Worm (Caenorhabditis elegans) whole organism, young adult: ENCODE results near the gene chs-2.

Experiments used
- B0019.2 ChIP-seq: fragments of 200-800 bp; sonication (Bioruptor generic); conservative IDR thresholded peaks from 2 replicates; pipeline ENCODE4 v1.3.6; 2022; ENCODE audit warnings: missing genetic modification reagents, missing genetic modification characterization, missing compliant biosample characterization
- B0261.1 ChIP-seq: sonication (generic microtip); optimal IDR thresholded peaks from 2 replicates; lab custom pipeline; 2016; ENCODE audit warnings: mild to moderate bottlenecking, missing genetic modification characterization, moderate library complexity, missing compliant biosample characterization
- F10E7.11 ChIP-seq: sonication (generic microtip); optimal IDR thresholded peaks from 2 replicates; lab custom pipeline; 2017; ENCODE audit warnings: mild to moderate bottlenecking, missing genetic modification characterization, moderate library complexity, missing compliant biosample characterization
- F33H1.4 ChIP-seq: fragments of 200-800 bp; sonication (Bioruptor generic); IDR thresholded peaks from 2 replicates; pipeline ENCODE4 v1.3.6; 2022; ENCODE audit warnings: missing genetic modification reagents, missing genetic modification characterization, missing compliant biosample characterization
- F37B4.10 ChIP-seq: fragments of 200-800 bp; sonication (Bioruptor generic); IDR thresholded peaks from 2 replicates; pipeline ENCODE4 v1.3.6; 2022; ENCODE audit warnings: missing genetic modification characterization, missing compliant biosample characterization
- F57A8.1 ChIP-seq: fragments of 200-800 bp; sonication (Bioruptor generic); optimal IDR thresholded peaks from 2 replicates; lab custom pipeline; 2018; ENCODE audit warnings: mild to moderate bottlenecking, missing genetic modification characterization, moderate library complexity, missing compliant biosample characterization
- F57C9.4 ChIP-seq: sonication (generic microtip); optimal IDR thresholded peaks from 2 replicates; lab custom pipeline; 2017; ENCODE audit warnings: mild to moderate bottlenecking, missing genetic modification characterization, missing compliant biosample characterization
- K11D2.4 ChIP-seq: fragments of 200-800 bp; sonication (Bioruptor generic); IDR thresholded peaks from 2 replicates; pipeline ENCODE4 v1.3.6; 2022; ENCODE audit warnings: missing genetic modification reagents, missing genetic modification characterization, missing compliant biosample characterization
- T07F8.4 ChIP-seq: sonication (generic microtip); optimal IDR thresholded peaks from 2 replicates; lab custom pipeline; 2016; ENCODE audit warnings: mild to moderate bottlenecking, missing genetic modification characterization, moderate library complexity, missing compliant biosample characterization
- T26A5.8 ChIP-seq: sonication (generic microtip); optimal IDR thresholded peaks from 2 replicates; lab custom pipeline; 2016; ENCODE audit warnings: missing genetic modification characterization, missing compliant biosample characterization
- Y56A3A.18 ChIP-seq: fragments of 200-800 bp; sonication (Bioruptor generic); IDR thresholded peaks from 2 replicates; pipeline ENCODE4 v1.3.6; 2022; ENCODE audit warnings: missing genetic modification reagents, missing genetic modification characterization, missing compliant biosample characterization
- atf-7 ChIP-seq: sonication (generic microtip); optimal IDR thresholded peaks from 2 replicates; lab custom pipeline; 2017; ENCODE audit warnings: mild to moderate bottlenecking, missing genetic modification characterization, missing compliant biosample characterization
- attf-3 ChIP-seq: fragments of 200-800 bp; sonication (Bioruptor generic); conservative IDR thresholded peaks from 2 replicates; pipeline ENCODE4 v1.3.6; 2022; ENCODE audit warnings: missing genetic modification reagents, missing genetic modification characterization, missing compliant biosample characterization
- attf-5 ChIP-seq: fragments of 200-800 bp; sonication (Bioruptor generic); optimal IDR thresholded peaks from 2 replicates; lab custom pipeline; 2018; ENCODE audit warnings: mild to moderate bottlenecking, missing genetic modification characterization, missing compliant biosample characterization
- attf-6 ChIP-seq: fragments of 200-800 bp; sonication (Bioruptor generic); IDR thresholded peaks from 2 replicates; pipeline ENCODE4 v1.3.6; 2022; ENCODE audit warnings: missing genetic modification reagents, missing genetic modification characterization, missing compliant biosample characterization
- bed-1 ChIP-seq: fragments of 200-800 bp; sonication (Bioruptor generic); IDR thresholded peaks from 2 replicates; pipeline ENCODE4 v1.3.6; 2022; ENCODE audit warnings: missing genetic modification reagents, missing genetic modification characterization, missing compliant biosample characterization
- ccch-3 ChIP-seq: fragments of 200-800 bp; sonication (Bioruptor generic); optimal IDR thresholded peaks from 2 replicates; lab custom pipeline; 2018; ENCODE audit warnings: mild to moderate bottlenecking, missing genetic modification characterization, missing compliant biosample characterization
- dox-1 ChIP-seq: fragments of 200-800 bp; sonication (Bioruptor generic); IDR thresholded peaks from 2 replicates; pipeline ENCODE4 v1.3.6; 2022; ENCODE audit warnings: missing genetic modification reagents, missing genetic modification characterization, missing compliant biosample characterization
- egl-18 ChIP-seq: fragments of 200-800 bp; sonication (Bioruptor generic); IDR thresholded peaks from 2 replicates; pipeline ENCODE4 v1.3.6; 2022; ENCODE audit warnings: missing genetic modification reagents, missing genetic modification characterization, missing compliant biosample characterization
- egl-44 ChIP-seq: fragments of 200-800 bp; sonication (Bioruptor generic); IDR thresholded peaks from 2 replicates; pipeline ENCODE4 v1.3.6; 2022; ENCODE audit warnings: missing genetic modification reagents, missing genetic modification characterization, missing compliant biosample characterization
- fkh-3 ChIP-seq: sonication (generic microtip); optimal IDR thresholded peaks from 2 replicates; lab custom pipeline; 2016; ENCODE audit warnings: mild to moderate bottlenecking, missing genetic modification characterization, missing compliant biosample characterization
- hlh-12 ChIP-seq: sonication (generic microtip); optimal IDR thresholded peaks from 2 replicates; lab custom pipeline; 2016; ENCODE audit warnings: missing genetic modification characterization, missing compliant biosample characterization
- hlh-26 ChIP-seq: fragments of 200-800 bp; sonication (Bioruptor generic); conservative IDR thresholded peaks from 2 replicates; pipeline ENCODE4 v1.3.6; 2022; ENCODE audit warnings: missing genetic modification reagents, missing genetic modification characterization, missing compliant biosample characterization
- hmg-1.2 ChIP-seq: fragments of 200-800 bp; sonication (Bioruptor generic); IDR thresholded peaks from 2 replicates; pipeline ENCODE4 v1.3.6; 2022; ENCODE audit warnings: missing genetic modification reagents, missing genetic modification characterization, missing compliant biosample characterization
- hrde-1 ChIP-seq: sonication (generic microtip); optimal IDR thresholded peaks from 2 replicates; lab custom pipeline; 2016; ENCODE audit warnings: missing genetic modification characterization, mild to moderate bottlenecking, missing compliant biosample characterization, moderate library complexity, missing genotype, missing genetic modification reagents, borderline replicate concordance
- hsf-1 ChIP-seq: fragments of 200-800 bp; sonication (Bioruptor generic); IDR thresholded peaks from 2 replicates; pipeline ENCODE4 v1.3.6; 2022; ENCODE audit warnings: missing genetic modification reagents, missing genetic modification characterization, missing compliant biosample characterization
- lin-54 ChIP-seq: fragments of 200-800 bp; sonication (Bioruptor generic); optimal IDR thresholded peaks from 2 replicates; lab custom pipeline; 2018; ENCODE audit warnings: mild to moderate bottlenecking, missing genetic modification characterization, missing compliant biosample characterization
- madf-3 ChIP-seq: fragments of 200-800 bp; sonication (Bioruptor generic); IDR thresholded peaks from 2 replicates; pipeline ENCODE4 v1.3.6; 2022; ENCODE audit warnings: missing genetic modification reagents, missing genetic modification characterization, missing compliant biosample characterization
- mes-4 ChIP-seq: sonication (generic microtip); optimal IDR thresholded peaks from 2 replicates; lab custom pipeline; 2016; ENCODE audit warnings: missing genotype, missing genetic modification characterization, missing compliant biosample characterization
- mxl-1 ChIP-seq: sonication (generic microtip); optimal IDR thresholded peaks from 2 replicates; lab custom pipeline; 2016; ENCODE audit warnings: missing genetic modification characterization, missing compliant biosample characterization
- nfya-1 ChIP-seq: sonication (generic microtip); optimal IDR thresholded peaks from 2 replicates; lab custom pipeline; 2017; ENCODE audit warnings: antibody characterized with exemption, missing compliant biosample characterization, missing genetic modification characterization, borderline replicate concordance; ENCODE audit not compliant: insufficient read depth
- nhr-179 ChIP-seq: sonication (generic microtip); optimal IDR thresholded peaks from 2 replicates; lab custom pipeline; 2016; ENCODE audit warnings: mild to moderate bottlenecking, missing genetic modification characterization, missing compliant biosample characterization
- nhr-27 ChIP-seq: fragments of 200-800 bp; sonication (Bioruptor generic); optimal IDR thresholded peaks from 2 replicates; lab custom pipeline; 2018; ENCODE audit warnings: mild to moderate bottlenecking, missing genetic modification characterization, moderate library complexity, missing compliant biosample characterization
- nhr-80 ChIP-seq: sonication (generic microtip); optimal IDR thresholded peaks from 2 replicates; lab custom pipeline; 2016; ENCODE audit warnings: missing genetic modification characterization, missing compliant biosample characterization
- rpc-1 ChIP-seq, 2 experiments: fragments of 150-350 bp in 1 of 2; sonication (generic microtip) in 1 of 2; optimal IDR thresholded peaks; 2 replicates each; lab custom pipeline; 2014 to 2018; ENCODE audit warnings: missing biosample characterization in 1 of 2, missing genetic modification characterization in 1 of 2, missing genetic modification reagents in 1 of 2, missing genotype in 1 of 2
- sdz-38 ChIP-seq: sonication (generic microtip); optimal IDR thresholded peaks from 2 replicates; lab custom pipeline; 2016; ENCODE audit warnings: missing genotype, missing genetic modification characterization, missing compliant biosample characterization
- sea-2 ChIP-seq: fragments of 200-800 bp; sonication (Bioruptor generic); IDR thresholded peaks from 2 replicates; pipeline ENCODE4 v1.3.6; 2022; ENCODE audit warnings: missing genetic modification characterization, missing compliant biosample characterization
- snpc-1.3 ChIP-seq: sonication (generic microtip); optimal IDR thresholded peaks from 2 replicates; lab custom pipeline; 2017; ENCODE audit warnings: missing genetic modification characterization, mild to moderate bottlenecking, missing compliant biosample characterization, antibody characterized with exemption, moderate library complexity, missing genotype, missing genetic modification reagents; ENCODE audit not compliant: insufficient read depth
- sptf-2 ChIP-seq: fragments of 200-800 bp; sonication (Bioruptor generic); optimal IDR thresholded peaks from 2 replicates; lab custom pipeline; 2018; ENCODE audit warnings: mild to moderate bottlenecking, missing genetic modification characterization, missing compliant biosample characterization
- zfh-2 ChIP-seq: fragments of 200-800 bp; sonication (Bioruptor generic); conservative IDR thresholded peaks from 2 replicates; pipeline ENCODE4 v1.3.6; 2022; ENCODE audit warnings: missing genetic modification reagents, missing genetic modification characterization, missing compliant biosample characterization
- ztf-22 ChIP-seq: fragments of 200-800 bp; sonication (Bioruptor generic); optimal IDR thresholded peaks from 2 replicates; lab custom pipeline; 2018; ENCODE audit warnings: mild to moderate bottlenecking, missing genetic modification characterization, moderate library complexity, missing compliant biosample characterization
- ztf-26 ChIP-seq: sonication (generic microtip); optimal IDR thresholded peaks from 2 replicates; lab custom pipeline; 2017; ENCODE audit warnings: missing genetic modification characterization, missing compliant biosample characterization
- ztf-6 ChIP-seq: fragments of 200-800 bp; sonication (Bioruptor generic); IDR thresholded peaks from 2 replicates; pipeline ENCODE4 v1.3.6; 2022; ENCODE audit warnings: missing genetic modification reagents, missing genetic modification characterization, missing compliant biosample characterization

Gene chs-2

DNA sequence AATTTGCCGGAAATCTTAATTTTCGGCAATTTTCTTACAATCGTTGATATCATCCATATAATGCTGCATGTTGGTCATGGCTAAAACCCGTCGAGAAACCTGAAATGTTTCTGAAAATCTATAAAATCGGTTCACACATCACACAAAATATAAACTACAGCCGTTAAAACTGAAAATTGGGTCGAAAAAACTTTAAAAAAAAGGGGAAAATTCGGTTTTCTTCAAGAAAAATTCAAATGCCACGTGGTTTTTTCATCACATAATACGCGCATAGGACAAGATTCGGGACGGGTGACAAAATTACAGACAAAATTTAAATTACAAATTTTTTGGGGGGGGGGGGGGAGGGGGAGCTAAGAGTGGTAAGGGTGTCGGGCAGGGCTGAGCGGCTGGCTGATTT, 35.9 kb downstream of the chs-2 start, which contains the start of gene Y43H11AL.1:
TSS of gene Y43H11AL.1 (minus strand) at position 101 of the 400 bp plus-strand sequence.
- TF ChIP-seq attf-6 (no peak), attf-5 (no peak), dox-1 (GFP tag; lab: Robert Waterston, UW) (no peak), sea-2 (GFP tag; lab: Robert Waterston, UW) (no peak), ztf-6 (GFP tag; lab: Robert Waterston, UW) (no peak), egl-18 (GFP tag; lab: Robert Waterston, UW) (no peak)

DNA sequence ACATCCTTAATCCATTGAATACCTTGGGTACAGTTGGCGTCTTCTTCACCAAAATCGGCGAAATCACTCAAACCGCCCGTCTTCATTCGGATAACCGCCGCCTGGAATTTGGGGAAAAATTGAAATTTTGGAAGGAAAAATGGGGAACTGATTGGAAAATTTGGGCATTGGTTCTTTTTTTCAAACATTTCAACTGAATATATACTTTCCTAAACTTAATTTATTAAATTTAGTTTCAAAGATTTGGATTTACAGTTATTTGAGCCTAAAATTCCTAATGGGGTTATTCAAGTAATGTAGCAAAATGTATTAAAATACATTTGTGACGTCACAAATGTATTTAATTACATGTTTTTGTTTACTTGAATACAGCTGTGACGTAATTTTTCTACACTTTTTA, 40.9 kb downstream of the chs-2 start, which contains the start of gene laat-1:
TSS of gene laat-1 (minus strand) at position 101 of the 400 bp plus-strand sequence.
- TF ChIP-seq attf-3 (GFP tag; lab: Robert Waterston, UW), result no peak
- 0 out of 2 replicates have a peak, but pooled peaks have one; percentile 22 for TF ChIP-seq bed-1
- no peak for TF ChIP-seq hmg-1.2 (GFP tag; lab: Robert Waterston, UW)
- TF ChIP-seq ztf-6 (GFP tag; lab: Robert Waterston, UW), result no peak

DNA sequence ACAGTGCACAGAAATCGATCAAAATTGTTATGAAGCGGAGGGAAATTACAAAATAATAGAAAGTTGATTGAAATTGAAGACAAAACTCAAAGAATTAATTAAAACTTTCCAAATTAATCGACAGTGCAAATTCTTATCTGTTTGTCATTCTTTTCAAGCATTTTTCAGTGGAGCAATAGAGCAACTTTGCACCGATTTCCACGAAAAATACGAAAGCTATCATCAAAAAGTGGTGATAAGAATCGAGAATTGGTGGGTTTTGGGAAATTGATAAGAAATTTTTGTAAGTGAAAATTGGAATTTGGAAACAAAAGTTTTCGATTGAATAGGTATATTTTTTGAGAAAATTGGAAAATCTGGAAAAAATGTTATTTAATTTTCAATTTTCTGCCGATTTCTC, 43.3 kb downstream of the chs-2 start:
- TF ChIP-seq nfya-1, result no peak
- no peak for TF ChIP-seq fkh-3 (tag; lab: Kevin White, UChicago)
- TF ChIP-seq lin-54 (GFP tag; lab: Kevin White, UChicago), result no peak
- TF ChIP-seq Y56A3A.18 (GFP tag; lab: Robert Waterston, UW), result no peak
- TF ChIP-seq nhr-80 (tag; lab: Kevin White, UChicago), result peak; percentile 72
- TF ChIP-seq egl-44 (GFP tag; lab: Robert Waterston, UW), result no peak
- TF ChIP-seq, all 124 proteins: peak for 1

DNA sequence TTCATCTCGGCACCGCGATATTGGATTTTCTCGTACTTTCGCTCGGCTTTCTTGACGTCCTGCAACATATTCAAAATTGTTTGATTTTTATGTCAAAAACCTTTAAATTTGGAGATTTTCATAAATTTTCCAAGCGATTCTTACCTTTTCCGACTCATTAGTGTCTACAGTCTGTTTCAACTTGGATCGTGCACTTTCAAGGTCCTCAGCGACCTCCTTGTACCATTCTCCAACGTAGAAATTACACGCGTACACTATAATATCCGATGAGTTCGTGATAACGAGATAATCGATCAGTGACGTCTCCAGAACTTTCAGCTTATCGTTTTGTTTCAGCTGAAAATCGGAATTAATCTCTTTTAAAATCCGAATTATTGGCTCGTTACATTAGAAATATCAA, 51.0 kb downstream of the chs-2 start:
- TF ChIP-seq nfya-1, result no peak
- no peak for TF ChIP-seq bed-1
- no peak for TF ChIP-seq K11D2.4 (GFP tag; lab: Robert Waterston, UW)
- no peak for TF ChIP-seq F37B4.10 (GFP tag; lab: Robert Waterston, UW)
- TF ChIP-seq rpc-1 (optimal IDR thresholded peaks at IDR 0.05; lab: Kevin White, UChicago), result no peak
- no peak for TF ChIP-seq rpc-1 (tag; optimal IDR thresholded peaks at IDR 0.05; lab: Kevin White, UChicago)
- TF ChIP-seq nhr-179 (tag; lab: Kevin White, UChicago), result no peak
- TF ChIP-seq ztf-26 (tag; lab: Kevin White, UChicago), result no peak
- no peak for TF ChIP-seq hlh-12
- no peak for TF ChIP-seq snpc-1.3 (tag; lab: Kevin White, UChicago)
- no peak for TF ChIP-seq F10E7.11 (tag; lab: Kevin White, UChicago)
- TF ChIP-seq atf-7 (tag; lab: Kevin White, UChicago), result no peak
- TF ChIP-seq B0261.1, result no peak
- no peak for TF ChIP-seq F33H1.4 (GFP tag; lab: Robert Waterston, UW)
- TF ChIP-seq T26A5.8 (tag; lab: Kevin White, UChicago), result no peak
- no peak for TF ChIP-seq sdz-38 (tag; lab: Kevin White, UChicago)
- no peak for TF ChIP-seq mes-4 (tag; lab: Kevin White, UChicago)
- no peak for TF ChIP-seq attf-6
- no peak for TF ChIP-seq F57A8.1 (GFP tag; lab: Kevin White, UChicago)
- TF ChIP-seq T07F8.4, result no peak

DNA sequence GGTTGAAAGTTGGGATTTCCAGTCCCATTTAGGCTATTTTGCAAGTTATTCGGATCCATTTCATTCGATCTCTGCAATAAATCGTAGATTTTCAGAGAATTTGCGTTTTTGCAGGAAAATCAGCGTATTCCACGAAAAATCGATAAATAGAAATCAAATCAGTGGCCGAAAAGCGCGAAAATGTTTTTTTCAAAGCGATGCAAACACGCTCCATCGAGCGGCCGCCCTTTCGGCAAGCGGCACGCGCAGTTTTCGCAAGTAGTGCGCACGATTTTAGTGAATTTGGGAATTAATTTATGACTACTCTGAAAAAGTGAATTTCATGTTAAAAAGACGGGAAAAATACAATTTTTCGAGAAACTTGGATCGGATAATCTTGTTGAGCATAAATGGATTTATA, 58.3 kb downstream of the chs-2 start:
- TF ChIP-seq hmg-1.2 (GFP tag; lab: Robert Waterston, UW), result peak; percentile 73
- TF ChIP-seq sptf-2 (GFP tag; lab: Kevin White, UChicago), result no peak
- TF ChIP-seq B0019.2 (GFP tag; lab: Robert Waterston, UW), result peak; percentile 69
- no peak for TF ChIP-seq hlh-26
- TF ChIP-seq hsf-1 (GFP tag; lab: Robert Waterston, UW), result no peak
- TF ChIP-seq nhr-27 (tag; lab: Kevin White, UChicago), result no peak
- no peak for TF ChIP-seq mxl-1 (tag; lab: Kevin White, UChicago)
- TF ChIP-seq madf-3 (GFP tag; lab: Robert Waterston, UW), result peak; percentile 41; the same call in 1 of the 2 replicates
- no peak for TF ChIP-seq bed-1
- TF ChIP-seq zfh-2 (GFP tag; lab: Robert Waterston, UW), result peak; percentile 70; the same call in 1 of the 2 replicates
- TF ChIP-seq F57C9.4 (tag; lab: Kevin White, UChicago), result no peak
- TF ChIP-seq ccch-3 (GFP tag; lab: Kevin White, UChicago), result peak; percentile 48
- peak; percentile 59 for TF ChIP-seq ztf-22 (GFP tag; lab: Kevin White, UChicago)
- peak; percentile 28 for TF ChIP-seq hrde-1 (tag; lab: Kevin White, UChicago)
